Worm (Caenorhabditis elegans) whole organism, L4/young adult: ENCODE measurements around the gene epg-5.

Experiments used
- W03F9.2 ChIP-seq: fragments of 150-350 bp; optimal IDR thresholded peaks from 2 replicates; lab custom pipeline; 2014; ENCODE audit warnings: missing biosample characterization, missing genetic modification characterization
- dao-5 ChIP-seq: sonication (generic microtip); optimal IDR thresholded peaks from 2 replicates; lab custom pipeline; 2016; ENCODE audit warnings: missing genotype, missing genetic modification characterization, moderate library complexity, missing compliant biosample characterization
- him-1 ChIP-seq: sonication (generic microtip); optimal IDR thresholded peaks from 2 replicates; lab custom pipeline; 2016; ENCODE audit warnings: missing genotype, missing genetic modification reagents, missing genetic modification characterization, missing compliant biosample characterization

- TF ChIP-seq him-1 (no peak), dao-5 (tag; lab: Kevin White, UChicago) (no peak), W03F9.2 (tag; lab: Kevin White, UChicago) (no peak)
Measured at ce11 chrII:6598050-6598449, 11.1 kb downstream of the epg-5 start, which contains the start of gene dnj-8.
